Worm (Caenorhabditis elegans): ENCODE data around the gene C16H3.3.

- TF ChIP-seq flt-1 (GFP tag; IDR thresholded peaks at IDR 0.05), result no peak
- TF ChIP-seq tab-1 (GFP tag; IDR thresholded peaks at IDR 0.05), result no peak
Measured at ce11 chrX:17627382-17627781, 17.5 kb upstream of the C16H3.3 start.
